Fruit fly (Drosophila melanogaster) whole organism: ENCODE data around the gene CG14439.

ENCODE experiments used
- CG8478 ChIP-seq: fragments of >200 bp; optimal IDR thresholded peaks from 2 replicates; lab custom pipeline; 2018; ENCODE audit warnings: inconsistent platforms
- Dll ChIP-seq: fragments of >200 bp; optimal IDR thresholded peaks from 2 replicates; lab custom pipeline; 2017
- EcR ChIP-seq, 2 experiments: fragments of >200 bp; optimal IDR thresholded peaks; 2 replicates each; lab custom pipeline; 2017; ENCODE audit warnings: missing biosample characterization in 2 of 2, missing genetic modification characterization in 2 of 2, missing genetic modification reagents in 2 of 2
- pan ChIP-seq: fragments of >200 bp; optimal IDR thresholded peaks from 2 replicates; lab custom pipeline; 2017
- psq ChIP-seq: fragments of >200 bp; optimal IDR thresholded peaks from 2 replicates; lab custom pipeline; 2017
- usp ChIP-seq: fragments of >200 bp; optimal IDR thresholded peaks from 2 replicates; lab custom pipeline; 2017; ENCODE audit warnings: missing biosample characterization, missing genetic modification characterization, mixed read lengths

Gene CG14439

dm6 chrX:6728597-6729158 lies 18.7 kb upstream of the CG14439 start:
- TF ChIP-seq CG8478 (lab: Kevin White, UChicago) (no peak), usp (no peak)

- TF ChIP-seq CG8478 (lab: Kevin White, UChicago) (no peak), pan (lab: Kevin White, UChicago) (no peak), usp (no peak), EcR (GFP tag; optimal IDR thresholded peaks at IDR 0.05; lab: Kevin White, UChicago) (no peak), Dll (lab: Kevin White, UChicago) (no peak), psq (no peak)
Measured at dm6 chrX:6730600-6731259, 16.6 kb upstream of the CG14439 start.

- TF ChIP-seq CG8478 (lab: Kevin White, UChicago), result no peak
- TF ChIP-seq EcR (GFP tag; optimal IDR thresholded peaks at IDR 0.05; lab: Kevin White, UChicago), result no peak
- no peak for TF ChIP-seq pan (lab: Kevin White, UChicago)
- no peak for TF ChIP-seq Dll (lab: Kevin White, UChicago)
- no peak for TF ChIP-seq psq
- TF ChIP-seq usp, result no peak
Measured at dm6 chrX:6733291-6734042, 13.9 kb upstream of the CG14439 start.

- TF ChIP-seq usp (no peak), EcR (GFP tag; optimal IDR thresholded peaks at IDR 0.05; lab: Kevin White, UChicago) (no peak), CG8478 (lab: Kevin White, UChicago) (no peak), Dll (lab: Kevin White, UChicago) (no peak), psq (no peak), pan (lab: Kevin White, UChicago) (no peak)
Measured at dm6 chrX:6739936-6740668, 7.2 kb upstream of the CG14439 start, which contains the start of gene CG3168. CG3168 (minus strand) TSS chrX:6739986.

dm6 chrX:6741184-6741586 lies 6.2 kb upstream of the CG14439 start:
- TF ChIP-seq usp (no peak), Dll (lab: Kevin White, UChicago) (no peak), psq (no peak), EcR (GFP tag; optimal IDR thresholded peaks at IDR 0.05; lab: Kevin White, UChicago) (no peak), CG8478 (lab: Kevin White, UChicago) (no peak), pan (lab: Kevin White, UChicago) (no peak)

- TF ChIP-seq pan (lab: Kevin White, UChicago), result no peak
Measured at dm6 chrX:6743192-6743591, 4.2 kb upstream of the CG14439 start.

dm6 chrX:6744088-6744487 lies 3.3 kb upstream of the CG14439 start, which contains the start of gene RpL17:
RpL17 (minus strand) TSS chrX:6744238.
- TF ChIP-seq CG8478 (lab: Kevin White, UChicago) (no peak), psq (no peak), Dll (lab: Kevin White, UChicago) (no peak), pan (lab: Kevin White, UChicago) (no peak), EcR (GFP tag; optimal IDR thresholded peaks at IDR 0.05; lab: Kevin White, UChicago) (no peak), usp (no peak)

- TF ChIP-seq Dll (lab: Kevin White, UChicago) (no peak), pan (lab: Kevin White, UChicago) (no peak), psq (no peak), usp (no peak), CG8478 (lab: Kevin White, UChicago) (no peak), EcR (GFP tag; optimal IDR thresholded peaks at IDR 0.05; lab: Kevin White, UChicago) (no peak)
Measured at dm6 chrX:6745547-6745946, 1.8 kb upstream of the CG14439 start.

- TF ChIP-seq pan (lab: Kevin White, UChicago) (no peak), CG8478 (lab: Kevin White, UChicago) (no peak), psq (no peak), Dll (lab: Kevin White, UChicago) (no peak), EcR (GFP tag; optimal IDR thresholded peaks at IDR 0.05; lab: Kevin White, UChicago) (no peak), usp (no peak)
Measured at dm6 chrX:6746221-6746620, 1.1 kb upstream of the CG14439 start.

dm6 chrX:6751964-6752363 lies 4.6 kb downstream of the CG14439 start:
- TF ChIP-seq pan (lab: Kevin White, UChicago) (no peak), CG8478 (lab: Kevin White, UChicago) (no peak), EcR (GFP tag; optimal IDR thresholded peaks at IDR 0.05; lab: Kevin White, UChicago) (no peak), psq (no peak), usp (no peak), Dll (lab: Kevin White, UChicago) (no peak)

dm6 chrX:6756175-6756718 lies 8.9 kb downstream of the CG14439 start, which contains the start of gene sov:
sov (plus strand) TSS chrX:6756322.
- TF ChIP-seq usp, result no peak
- TF ChIP-seq Dll (lab: Kevin White, UChicago), result no peak
- no peak for TF ChIP-seq CG8478 (lab: Kevin White, UChicago)
- TF ChIP-seq pan (lab: Kevin White, UChicago), result no peak
- no peak for TF ChIP-seq EcR (GFP tag; optimal IDR thresholded peaks at IDR 0.05; lab: Kevin White, UChicago)
- no peak for TF ChIP-seq psq
